Fruit fly (Drosophila melanogaster) whole organism, adult: ENCODE data around the gene ScsbetaG.
A peak's percentile ranks its signal among the peaks of the same experiment; 100 is the strongest.

Experiments
- CG7101 ChIP-seq: fragments of 200-800 bp; sonication (Bioruptor generic); optimal IDR thresholded peaks from 2 replicates; lab custom pipeline; 2018; ENCODE audit warnings: missing biosample characterization, mild to moderate bottlenecking, missing genetic modification characterization, moderate library complexity
- kay ChIP-seq: fragments of 200-800 bp; sonication (Bioruptor generic); peaks from one replicate; lab custom pipeline; 2016; ENCODE audit warnings: missing biosample characterization, missing genetic modification characterization, borderline replicate concordance

DNA sequence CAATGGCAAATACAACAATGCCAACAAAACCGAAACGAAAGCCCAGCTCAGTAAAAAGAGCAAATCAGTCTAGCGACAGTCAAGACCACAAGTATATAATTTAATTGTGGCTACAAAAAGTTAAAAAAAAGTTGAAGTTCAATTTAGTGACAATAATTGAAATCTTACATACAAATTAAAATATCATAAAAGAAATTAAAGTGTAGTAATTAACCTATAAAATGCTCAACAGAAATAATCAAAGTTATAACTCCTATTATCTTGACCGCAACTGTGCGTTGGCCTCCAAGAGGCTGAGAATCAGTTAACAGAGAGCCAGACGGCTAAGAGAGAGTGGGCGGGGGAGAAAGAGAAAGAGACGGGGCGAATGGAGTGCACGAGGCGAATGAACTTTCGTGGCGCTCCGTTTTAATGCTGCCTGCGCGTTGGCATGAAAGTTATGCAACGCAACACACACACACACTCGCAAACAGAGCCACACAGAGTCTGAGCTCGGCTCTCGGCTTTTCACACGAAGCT lies 48.3 kb upstream of the ScsbetaG start:
- peak; percentile 14 for TF ChIP-seq CG7101
- peak; percentile 66 for TF ChIP-seq kay (GFP tag; lab: Kevin White, UChicago)
